Fruit fly (Drosophila melanogaster) whole organism, prepupa: Measurements from ENCODE around the gene CG14803.
A peak's percentile ranks its signal among the peaks of the same experiment; 100 is the strongest.

Experiments used
- Blimp-1 ChIP-seq: fragments of 200-800 bp; sonication (Bioruptor generic); optimal IDR thresholded peaks from 3 replicates; lab custom pipeline; 2017; ENCODE audit warnings: missing biosample characterization, missing genetic modification characterization, mild to moderate bottlenecking, moderate library complexity, missing genetic modification reagents
- CG10631 ChIP-seq: fragments of 200-800 bp; sonication (Bioruptor generic); optimal IDR thresholded peaks from 2 replicates; lab custom pipeline; 2016; ENCODE audit warnings: missing biosample characterization, missing genetic modification characterization
- CG10669 ChIP-seq: fragments of 200-800 bp; sonication (Bioruptor generic); optimal IDR thresholded peaks from 3 replicates; lab custom pipeline; 2018; ENCODE audit warnings: missing biosample characterization, mild to moderate bottlenecking, missing genetic modification characterization, moderate library complexity
- CG11294 ChIP-seq: fragments of 200-800 bp; sonication (Bioruptor generic); IDR thresholded peaks from 2 replicates; pipeline ENCODE4 v1.3.6; 2022; ENCODE audit warnings: missing biosample characterization, missing genetic modification characterization
- CG11762 ChIP-seq: fragments of 200-800 bp; sonication (Bioruptor generic); optimal IDR thresholded peaks from 3 replicates; lab custom pipeline; 2016; ENCODE audit warnings: missing biosample characterization, missing genetic modification characterization; ENCODE audit not compliant: insufficient read depth
- CG15336 ChIP-seq: fragments of 200-800 bp; sonication (Bioruptor generic); IDR thresholded peaks from 2 replicates; pipeline ENCODE4 v1.3.6; 2022; ENCODE audit warnings: missing biosample characterization, missing genetic modification characterization
- CG1621 ChIP-seq: fragments of 200-800 bp; sonication (Bioruptor generic); optimal IDR thresholded peaks from 3 replicates; lab custom pipeline; 2018; ENCODE audit warnings: missing biosample characterization, mild to moderate bottlenecking, missing genetic modification characterization
- CG16779 ChIP-seq: fragments of 200-800 bp; sonication (Bioruptor generic); optimal IDR thresholded peaks from 3 replicates; lab custom pipeline; 2017; ENCODE audit warnings: missing biosample characterization, mild to moderate bottlenecking, missing genetic modification characterization
- CG3032 ChIP-seq: fragments of 200-800 bp; optimal IDR thresholded peaks from 2 replicates; lab custom pipeline; 2019; ENCODE audit warnings: missing biosample characterization, mild to moderate bottlenecking, missing genetic modification characterization, moderate library complexity
- CG31627 ChIP-seq: fragments of 200-800 bp; sonication (Bioruptor generic); optimal IDR thresholded peaks from 3 replicates; lab custom pipeline; 2016; ENCODE audit warnings: missing biosample characterization, missing genetic modification characterization
- CG32006 ChIP-seq: fragments of 200-800 bp; sonication (Bioruptor generic); optimal IDR thresholded peaks from 3 replicates; lab custom pipeline; 2017; ENCODE audit warnings: missing biosample characterization, mild to moderate bottlenecking, missing genetic modification characterization
- CG34406 ChIP-seq: fragments of 200-800 bp; sonication (Bioruptor generic); optimal IDR thresholded peaks from 3 replicates; lab custom pipeline; 2016; ENCODE audit warnings: missing biosample characterization, missing genetic modification characterization
- CG3919 ChIP-seq: fragments of 200-800 bp; sonication (Bioruptor generic); optimal IDR thresholded peaks from 3 replicates; lab custom pipeline; 2016; ENCODE audit warnings: missing biosample characterization, missing genetic modification characterization
- CG6163 ChIP-seq: fragments of 200-800 bp; sonication (Bioruptor generic); IDR thresholded peaks from 3 replicates; pipeline ENCODE4 v1.3.6; 2022; ENCODE audit warnings: missing biosample characterization, missing genetic modification characterization
- CG6276 ChIP-seq: fragments of 200-800 bp; sonication (Bioruptor generic); optimal IDR thresholded peaks from 2 replicates; lab custom pipeline; 2017; ENCODE audit warnings: missing biosample characterization, mild to moderate bottlenecking, missing genetic modification characterization
- CG6792 ChIP-seq: fragments of 200-800 bp; sonication (Bioruptor generic); optimal IDR thresholded peaks from 3 replicates; lab custom pipeline; 2016; ENCODE audit warnings: missing biosample characterization, missing genetic modification characterization
- CG6854 ChIP-seq: fragments of 200-800 bp; sonication (Bioruptor generic); optimal IDR thresholded peaks from 2 replicates; lab custom pipeline; 2017; ENCODE audit warnings: missing biosample characterization, mild to moderate bottlenecking, missing genetic modification characterization
- CG7368 ChIP-seq: fragments of 200-800 bp; sonication (Bioruptor generic); optimal IDR thresholded peaks from 3 replicates; lab custom pipeline; 2016; ENCODE audit warnings: missing biosample characterization, missing genetic modification characterization
- CG8119 ChIP-seq: fragments of 200-800 bp; sonication (Bioruptor generic); IDR thresholded peaks from 3 replicates; pipeline ENCODE4 v1.3.6; 2022; ENCODE audit warnings: missing biosample characterization, missing genetic modification characterization
- CG8319 ChIP-seq: fragments of 200-800 bp; sonication (Bioruptor generic); optimal IDR thresholded peaks from 3 replicates; lab custom pipeline; 2016; ENCODE audit warnings: missing biosample characterization, missing genetic modification characterization
- CG8632 ChIP-seq: fragments of 200-800 bp; sonication (Bioruptor generic); optimal IDR thresholded peaks from 3 replicates; lab custom pipeline; 2016; ENCODE audit warnings: missing biosample characterization, missing genetic modification characterization
- CG9139 ChIP-seq: fragments of 200-800 bp; sonication (Bioruptor generic); optimal IDR thresholded peaks from 3 replicates; lab custom pipeline; 2017; ENCODE audit warnings: missing biosample characterization, mild to moderate bottlenecking, missing genetic modification characterization
- Eip78C ChIP-seq: fragments of 200-800 bp; sonication (Bioruptor generic); peaks from one replicate; lab custom pipeline; 2016; ENCODE audit warnings: missing biosample characterization, missing genetic modification characterization
- Eip93F ChIP-seq: fragments of 200-800 bp; sonication (Bioruptor generic); optimal IDR thresholded peaks from 2 replicates; lab custom pipeline; 2016; ENCODE audit warnings: missing biosample characterization, mild to moderate bottlenecking, missing genetic modification characterization
- Ets21C ChIP-seq: fragments of 200-800 bp; sonication (Bioruptor generic); optimal IDR thresholded peaks from 3 replicates; lab custom pipeline; 2016; ENCODE audit warnings: missing biosample characterization, missing genetic modification characterization
- Ets96B ChIP-seq: fragments of 200-800 bp; optimal IDR thresholded peaks from 2 replicates; lab custom pipeline; 2019; ENCODE audit warnings: missing biosample characterization, mild to moderate bottlenecking, missing genetic modification characterization, moderate library complexity
- Gug ChIP-seq: fragments of 200-800 bp; sonication (Bioruptor generic); IDR thresholded peaks from 2 replicates; pipeline ENCODE4 v1.3.6; 2022; ENCODE audit warnings: missing biosample characterization, missing genetic modification characterization
- Lpt ChIP-seq: fragments of 200-800 bp; sonication (Bioruptor generic); optimal IDR thresholded peaks from 3 replicates; lab custom pipeline; 2016; ENCODE audit warnings: missing biosample characterization, missing genetic modification characterization
- Met ChIP-seq: fragments of 200-800 bp; sonication (Bioruptor generic); optimal IDR thresholded peaks from 3 replicates; lab custom pipeline; 2016; ENCODE audit warnings: missing biosample characterization, missing genetic modification characterization
- OdsH ChIP-seq: fragments of 200-800 bp; sonication (Bioruptor generic); optimal IDR thresholded peaks from 3 replicates; lab custom pipeline; 2016; ENCODE audit warnings: missing biosample characterization, missing genetic modification characterization
- Smox ChIP-seq: fragments of 200-800 bp; sonication (Bioruptor generic); optimal IDR thresholded peaks from 3 replicates; lab custom pipeline; 2016; ENCODE audit warnings: missing biosample characterization, missing genetic modification characterization
- Sox102F ChIP-seq: fragments of 200-800 bp; sonication (Bioruptor generic); optimal IDR thresholded peaks from 2 replicates; lab custom pipeline; 2016; ENCODE audit warnings: missing biosample characterization, mild to moderate bottlenecking, missing genetic modification characterization
- Sox14 ChIP-seq: fragments of 200-800 bp; sonication (Bioruptor generic); optimal IDR thresholded peaks from 3 replicates; lab custom pipeline; 2016; ENCODE audit warnings: missing biosample characterization, missing genetic modification characterization
- achi ChIP-seq: fragments of 200-800 bp; sonication (Bioruptor generic); optimal IDR thresholded peaks from 3 replicates; lab custom pipeline; 2016; ENCODE audit warnings: missing biosample characterization, missing genetic modification characterization
- dac ChIP-seq: fragments of 200-800 bp; sonication (Bioruptor generic); optimal IDR thresholded peaks from 2 replicates; lab custom pipeline; 2017; ENCODE audit warnings: missing biosample characterization, mild to moderate bottlenecking, missing genetic modification characterization
- eg ChIP-seq: fragments of 200-800 bp; sonication (Bioruptor generic); IDR thresholded peaks from 3 replicates; pipeline ENCODE4 v1.3.6; 2022; ENCODE audit warnings: missing biosample characterization, missing genetic modification characterization
- esn ChIP-seq: fragments of 200-800 bp; sonication (Bioruptor generic); optimal IDR thresholded peaks from 2 replicates; lab custom pipeline; 2016; ENCODE audit warnings: missing biosample characterization, mild to moderate bottlenecking, missing genetic modification characterization, moderate library complexity
- fd59A ChIP-seq: fragments of 200-800 bp; sonication (Bioruptor generic); optimal IDR thresholded peaks from 2 replicates; lab custom pipeline; 2017; ENCODE audit warnings: missing biosample characterization, mild to moderate bottlenecking, missing genetic modification characterization, missing genetic modification reagents
- fd85E ChIP-seq: fragments of 200-800 bp; sonication (Bioruptor generic); optimal IDR thresholded peaks from 3 replicates; lab custom pipeline; 2016; ENCODE audit warnings: missing biosample characterization, missing genetic modification characterization
- lz ChIP-seq: fragments of 200-800 bp; sonication (Bioruptor generic); optimal IDR thresholded peaks from 3 replicates; lab custom pipeline; 2016; ENCODE audit warnings: missing biosample characterization, missing genetic modification characterization
- pdm3 ChIP-seq: fragments of 200-800 bp; sonication (Bioruptor generic); optimal IDR thresholded peaks from 3 replicates; lab custom pipeline; 2016; ENCODE audit warnings: missing biosample characterization, missing genetic modification characterization
- spab ChIP-seq: fragments of 200-800 bp; sonication (Bioruptor generic); optimal IDR thresholded peaks from 2 replicates; lab custom pipeline; 2017; ENCODE audit warnings: missing biosample characterization, mild to moderate bottlenecking, missing genetic modification characterization, missing genetic modification reagents
- ss ChIP-seq, 2 experiments: fragments of 200-800 bp; sonication (Bioruptor generic); optimal IDR thresholded peaks; 2 replicates in 1 of 2; 3 replicates in 1 of 2; lab custom pipeline; 2017 to 2018; ENCODE audit warnings: mild to moderate bottlenecking in 2 of 2, missing biosample characterization in 2 of 2, missing genetic modification characterization in 2 of 2, moderate library complexity in 1 of 2
- svp ChIP-seq: fragments of 200-800 bp; sonication (Bioruptor generic); peaks from one replicate; lab custom pipeline; 2016; ENCODE audit warnings: missing biosample characterization, missing genetic modification characterization
- topi ChIP-seq: fragments of 200-800 bp; sonication (Bioruptor generic); optimal IDR thresholded peaks from 3 replicates; lab custom pipeline; 2016; ENCODE audit warnings: missing biosample characterization, missing genetic modification characterization

CG14803 gene

dm6 chrX:1903077-1903476 lies 34.4 kb downstream of the CG14803 start, which contains the start of gene CG32801:
CG32801 (minus strand) TSS chrX:1903177.
- TF ChIP-seq lz (no peak), CG6854 (GFP tag; lab: Kevin White, UChicago) (no peak), CG9139 (GFP tag; lab: Kevin White, UChicago) (no peak), fd59A (no peak), CG3032 (tag; lab: Kevin White, UChicago) (no peak), Eip78C (GFP tag; lab: Kevin White, UChicago) (no peak), Ets96B (tag; lab: Kevin White, UChicago) (no peak), Gug (GFP tag; lab: Robert Waterston, UW) (no peak), CG34406 (GFP tag; lab: Kevin White, UChicago) (no peak), Eip93F (no peak), pdm3 (no peak), eg (GFP tag; lab: Robert Waterston, UW) (no peak), CG10631 (GFP tag; lab: Kevin White, UChicago) (no peak), CG16779 (tag; lab: Kevin White, UChicago) (no peak), OdsH (GFP tag; lab: Kevin White, UChicago) (no peak), CG8319 (GFP tag; lab: Kevin White, UChicago) (no peak), CG6163 (GFP tag; lab: Robert Waterston, UW) (no peak), CG1621 (tag; lab: Kevin White, UChicago) (no peak), dac (GFP tag; lab: Kevin White, UChicago) (no peak)
- TF ChIP-seq, all 60 proteins: peak for 0

dm6 chrX:1903968-1904367 lies 35.3 kb downstream of the CG14803 start:
- TF ChIP-seq svp (GFP tag; lab: Kevin White, UChicago) (peak; percentile 62), Met (GFP tag; lab: Kevin White, UChicago) (no peak), CG8632 (GFP tag; lab: Kevin White, UChicago) (no peak), CG3919 (GFP tag; lab: Kevin White, UChicago) (no peak), Ets96B (tag; lab: Kevin White, UChicago) (no peak), Gug (GFP tag; lab: Robert Waterston, UW) (no peak)

dm6 chrX:1907727-1908264 lies 39.1 kb downstream of the CG14803 start, which contains the start of gene mip130:
mip130 (plus strand) TSS chrX:1908239.
- peak; percentile 13 for TF ChIP-seq CG31627 (GFP tag; lab: Kevin White, UChicago)
- peak; percentile 53 for TF ChIP-seq CG6792
- no peak for TF ChIP-seq Eip93F
- TF ChIP-seq esn (GFP tag; lab: Kevin White, UChicago) = peak; percentile 58
- TF ChIP-seq CG8119 (GFP tag; lab: Robert Waterston, UW) = peak; percentile 47; the same call in 2 of the 3 replicates
- no peak for TF ChIP-seq fd85E (GFP tag; lab: Kevin White, UChicago)
- peak; percentile 56 for TF ChIP-seq pdm3
- peak; percentile 27 to 60 for TF ChIP-seq ss (GFP tag; optimal IDR thresholded peaks at IDR 0.05; lab: Kevin White, UChicago)
- TF ChIP-seq Sox14 = peak; percentile 55
- TF ChIP-seq CG32006 (GFP tag; lab: Kevin White, UChicago) = peak; percentile 62
- TF ChIP-seq Ets21C (GFP tag; lab: Kevin White, UChicago) = no peak
- TF ChIP-seq Lpt = no peak
- TF ChIP-seq CG8632 (GFP tag; lab: Kevin White, UChicago) = peak; percentile 54
- peak; percentile 69 for TF ChIP-seq CG15336 (GFP tag; lab: Robert Waterston, UW)
- no peak for TF ChIP-seq CG11294
- peak; percentile 51 for TF ChIP-seq CG7368 (GFP tag; lab: Kevin White, UChicago)
- peak; percentile 84 for TF ChIP-seq svp (GFP tag; lab: Kevin White, UChicago)
- peak; percentile 34 for TF ChIP-seq spab (GFP tag; lab: Kevin White, UChicago)
- peak; percentile 47 for TF ChIP-seq OdsH (GFP tag; lab: Kevin White, UChicago)
- TF ChIP-seq CG10669 = peak; percentile 61
- 0 out of 3 replicates have a peak, but pooled peaks have one; percentile 41 for TF ChIP-seq eg (GFP tag; lab: Robert Waterston, UW)
- TF ChIP-seq CG6276 (GFP tag; lab: Kevin White, UChicago) = peak; percentile 45
- TF ChIP-seq Met (GFP tag; lab: Kevin White, UChicago) = peak; percentile 82
- peak; percentile 60 for TF ChIP-seq CG3032 (tag; lab: Kevin White, UChicago)
- peak; percentile 71 for TF ChIP-seq topi (GFP tag; lab: Kevin White, UChicago)
- TF ChIP-seq CG34406 (GFP tag; lab: Kevin White, UChicago) = peak; percentile 63
- TF ChIP-seq Blimp-1 (GFP tag; lab: Kevin White, UChicago) = no peak
- peak; percentile 58 for TF ChIP-seq achi (GFP tag; lab: Kevin White, UChicago)
- peak; percentile 27 for TF ChIP-seq CG6854 (GFP tag; lab: Kevin White, UChicago)
- peak; percentile 1 for TF ChIP-seq CG11762 (GFP tag; lab: Kevin White, UChicago)
- TF ChIP-seq CG6163 (GFP tag; lab: Robert Waterston, UW) = peak; percentile 27; the same call in 1 of the 3 replicates
- TF ChIP-seq Smox = peak; percentile 37
- no peak for TF ChIP-seq Gug (GFP tag; lab: Robert Waterston, UW)
- peak; percentile 60 for TF ChIP-seq CG3919 (GFP tag; lab: Kevin White, UChicago)
- no peak for TF ChIP-seq CG9139 (GFP tag; lab: Kevin White, UChicago)
- peak; percentile 51 for TF ChIP-seq Sox102F (GFP tag; lab: Kevin White, UChicago)
- peak; percentile 24 for TF ChIP-seq CG16779 (tag; lab: Kevin White, UChicago)
